Worm (Caenorhabditis elegans) whole organism, L2 larva: ENCODE measurements around the gene rbm-39.

Source experiments
- C34F6.9 ChIP-seq: fragments of 150-350 bp; optimal IDR thresholded peaks from 2 replicates; lab custom pipeline; 2014; ENCODE audit warnings: missing biosample characterization, missing genetic modification characterization
- R02D3.7 ChIP-seq: fragments of 150-350 bp; optimal IDR thresholded peaks from 2 replicates; lab custom pipeline; 2014; ENCODE audit warnings: missing biosample characterization, missing genetic modification characterization
- ZK546.5 ChIP-seq: sonication (generic microtip); optimal IDR thresholded peaks from 2 replicates; lab custom pipeline; 2017; ENCODE audit warnings: missing biosample characterization, missing genetic modification characterization
- aly-2 ChIP-seq: fragments of 150-350 bp; optimal IDR thresholded peaks from 2 replicates; lab custom pipeline; 2014; ENCODE audit warnings: missing biosample characterization, missing genetic modification characterization
- ama-1 ChIP-seq: fragments of 150-350 bp; optimal IDR thresholded peaks from 2 replicates; lab custom pipeline; 2018; ENCODE audit warnings: inconsistent platforms
- blmp-1 ChIP-seq: sonication (generic microtip); optimal IDR thresholded peaks from 2 replicates; lab custom pipeline; 2017; ENCODE audit warnings: missing genetic modification characterization, mild to moderate bottlenecking, missing compliant biosample characterization, antibody characterized with exemption, moderate library complexity; ENCODE audit not compliant: insufficient read depth
- ceh-16 ChIP-seq: fragments of 150-350 bp; optimal IDR thresholded peaks from 2 replicates; lab custom pipeline; 2014; ENCODE audit warnings: missing biosample characterization, missing genetic modification characterization
- ceh-82 ChIP-seq: fragments of 150-350 bp; optimal IDR thresholded peaks from 2 replicates; lab custom pipeline; 2014; ENCODE audit warnings: missing biosample characterization, missing genetic modification characterization
- crh-2 ChIP-seq: sonication (generic microtip); optimal IDR thresholded peaks from 2 replicates; lab custom pipeline; 2017; ENCODE audit warnings: missing biosample characterization, missing genetic modification characterization
- dmd-4 ChIP-seq: sonication (generic microtip); optimal IDR thresholded peaks from 2 replicates; lab custom pipeline; 2017; ENCODE audit warnings: missing biosample characterization, missing genetic modification characterization
- egl-27 ChIP-seq: sonication (generic microtip); optimal IDR thresholded peaks from 3 replicates; lab custom pipeline; 2017; ENCODE audit warnings: missing biosample characterization, missing genetic modification reagents, missing genetic modification characterization
- elt-1 ChIP-seq: fragments of 150-350 bp; optimal IDR thresholded peaks from 2 replicates; lab custom pipeline; 2014; ENCODE audit warnings: missing biosample characterization, missing genetic modification characterization
- elt-3 ChIP-seq: sonication (generic microtip); optimal IDR thresholded peaks from 2 replicates; lab custom pipeline; 2017; ENCODE audit warnings: missing biosample characterization, missing genetic modification characterization
- fos-1 ChIP-seq: fragments of 150-350 bp; optimal IDR thresholded peaks from 2 replicates; lab custom pipeline; 2014; ENCODE audit warnings: missing biosample characterization, missing genetic modification characterization
- gmeb-1 ChIP-seq: fragments of 150-350 bp; optimal IDR thresholded peaks from 2 replicates; lab custom pipeline; 2014; ENCODE audit warnings: missing biosample characterization, missing genetic modification characterization
- lin-11 ChIP-seq: fragments of 150-350 bp; sonication (generic microtip); optimal IDR thresholded peaks from 2 replicates; lab custom pipeline; 2014; ENCODE audit warnings: missing biosample characterization, missing genetic modification characterization, inconsistent platforms, mixed read lengths
- mab-5 ChIP-seq: fragments of 150-350 bp; optimal IDR thresholded peaks from 2 replicates; lab custom pipeline; 2014; ENCODE audit warnings: missing biosample characterization, missing genetic modification characterization
- mbf-1 ChIP-seq: sonication (generic microtip); optimal IDR thresholded peaks from 2 replicates; lab custom pipeline; 2017; ENCODE audit warnings: missing biosample characterization, missing genetic modification characterization
- nhr-10 ChIP-seq: sonication (generic microtip); optimal IDR thresholded peaks from 2 replicates; lab custom pipeline; 2017; ENCODE audit warnings: missing biosample characterization, missing genetic modification characterization
- nhr-11 ChIP-seq: fragments of 150-350 bp; optimal IDR thresholded peaks from 2 replicates; lab custom pipeline; 2014; ENCODE audit warnings: missing biosample characterization, missing genetic modification characterization
- nhr-129 ChIP-seq: fragments of 150-350 bp; optimal IDR thresholded peaks from 2 replicates; lab custom pipeline; 2014; ENCODE audit warnings: missing biosample characterization, missing genetic modification characterization
- nhr-21 ChIP-seq: fragments of 150-350 bp; optimal IDR thresholded peaks from 2 replicates; lab custom pipeline; 2014; ENCODE audit warnings: missing biosample characterization, missing genetic modification characterization
- nhr-237 ChIP-seq: fragments of 150-350 bp; optimal IDR thresholded peaks from 2 replicates; lab custom pipeline; 2014; ENCODE audit warnings: missing biosample characterization, missing genetic modification characterization
- nhr-25 ChIP-seq: fragments of 150-350 bp; sonication (generic microtip); optimal IDR thresholded peaks from 3 replicates; lab custom pipeline; 2014; ENCODE audit warnings: missing biosample characterization, missing genetic modification characterization
- nhr-6 ChIP-seq: fragments of 150-350 bp; optimal IDR thresholded peaks from 2 replicates; lab custom pipeline; 2014; ENCODE audit warnings: missing biosample characterization, missing genetic modification characterization
- nhr-77 ChIP-seq: fragments of 150-350 bp; optimal IDR thresholded peaks from 2 replicates; lab custom pipeline; 2014; ENCODE audit warnings: missing biosample characterization, missing genetic modification characterization
- sem-4 ChIP-seq: fragments of 150-350 bp; optimal IDR thresholded peaks from 2 replicates; lab custom pipeline; 2014; ENCODE audit warnings: missing biosample characterization, missing genetic modification reagents, missing genetic modification characterization
- skn-1 ChIP-seq: sonication (generic microtip); optimal IDR thresholded peaks from 2 replicates; lab custom pipeline; 2017; ENCODE audit warnings: missing biosample characterization, missing genetic modification characterization
- snpc-4 ChIP-seq: fragments of 150-350 bp; optimal IDR thresholded peaks from 2 replicates; lab custom pipeline; 2014; ENCODE audit warnings: missing biosample characterization, missing genetic modification characterization
- unc-39 ChIP-seq: fragments of 150-350 bp; optimal IDR thresholded peaks from 2 replicates; lab custom pipeline; 2014; ENCODE audit warnings: missing biosample characterization, missing genetic modification characterization
- unc-55 ChIP-seq: fragments of 150-350 bp; sonication (generic microtip); optimal IDR thresholded peaks from 3 replicates; lab custom pipeline; 2014; ENCODE audit warnings: missing biosample characterization, missing genetic modification reagents, missing genetic modification characterization
- zag-1 ChIP-seq: fragments of 150-350 bp; optimal IDR thresholded peaks from 2 replicates; lab custom pipeline; 2014; ENCODE audit warnings: missing biosample characterization, missing genetic modification characterization
- ztf-1 ChIP-seq: fragments of 200-800 bp; sonication (Bioruptor generic); conservative IDR thresholded peaks from 2 replicates; pipeline ENCODE4 v1.3.6; 2022; ENCODE audit warnings: missing genetic modification characterization, missing compliant biosample characterization
- ztf-11 ChIP-seq: sonication (generic microtip); optimal IDR thresholded peaks from 2 replicates; lab custom pipeline; 2017; ENCODE audit warnings: missing biosample characterization, missing genetic modification characterization

Gene rbm-39

ce11 chrIV:998914-999313, 13.5 kb upstream of the rbm-39 start, which contains the start of gene Y55F3AM.5:
Gene Y55F3AM.5, plus strand, starts transcription at chrIV:999214.
- TF ChIP-seq ztf-1 (GFP tag; lab: Robert Waterston, UW), result no peak
- TF ChIP-seq egl-27 (tag; lab: Kevin White, UChicago), result no peak
- no peak for TF ChIP-seq R02D3.7
- TF ChIP-seq ztf-11 (tag; lab: Kevin White, UChicago), result no peak
- no peak for TF ChIP-seq skn-1 (tag; lab: Kevin White, UChicago)
- no peak for TF ChIP-seq nhr-21 (tag; lab: Kevin White, UChicago)
- TF ChIP-seq ceh-82 (tag; lab: Kevin White, UChicago), result no peak
- no peak for TF ChIP-seq lin-11 (tag; lab: Kevin White, UChicago)
- no peak for TF ChIP-seq fos-1 (tag; lab: Kevin White, UChicago)
- no peak for TF ChIP-seq elt-3 (tag; lab: Kevin White, UChicago)
- no peak for TF ChIP-seq gmeb-1 (tag; lab: Kevin White, UChicago)

ce11 chrIV:999675-1000074, 12.7 kb upstream of the rbm-39 start:
- TF ChIP-seq zag-1 (tag; lab: Kevin White, UChicago) (no peak), ceh-82 (tag; lab: Kevin White, UChicago) (no peak), ztf-11 (tag; lab: Kevin White, UChicago) (no peak), skn-1 (tag; lab: Kevin White, UChicago) (no peak), aly-2 (no peak), R02D3.7 (no peak), ZK546.5 (no peak), C34F6.9 (no peak), nhr-10 (tag; lab: Kevin White, UChicago) (no peak), ceh-16 (tag; lab: Kevin White, UChicago) (no peak), ama-1 (lab: Kevin White, UChicago) (no peak), nhr-11 (tag; lab: Kevin White, UChicago) (no peak), lin-11 (tag; lab: Kevin White, UChicago) (no peak)

- TF ChIP-seq skn-1 (tag; lab: Kevin White, UChicago) (no peak), gmeb-1 (tag; lab: Kevin White, UChicago) (no peak), ceh-82 (tag; lab: Kevin White, UChicago) (no peak), mab-5 (tag; lab: Kevin White, UChicago) (no peak), ZK546.5 (no peak), blmp-1 (no peak), aly-2 (no peak), nhr-10 (tag; lab: Kevin White, UChicago) (no peak), unc-55 (no peak), nhr-6 (no peak), ceh-16 (tag; lab: Kevin White, UChicago) (no peak), nhr-77 (tag; lab: Kevin White, UChicago) (no peak), snpc-4 (tag; lab: Kevin White, UChicago) (no peak)
- TF ChIP-seq, all 48 proteins: peak for 0
Measured at ce11 chrIV:1000441-1000840, 12.0 kb upstream of the rbm-39 start.

- TF ChIP-seq nhr-11 (tag; lab: Kevin White, UChicago) (no peak), ztf-11 (tag; lab: Kevin White, UChicago) (no peak), C34F6.9 (no peak), R02D3.7 (no peak), nhr-129 (tag; lab: Kevin White, UChicago) (no peak), unc-39 (tag; lab: Kevin White, UChicago) (no peak), elt-1 (tag; lab: Kevin White, UChicago) (no peak), crh-2 (no peak), dmd-4 (tag; lab: Kevin White, UChicago) (no peak), ztf-1 (GFP tag; lab: Robert Waterston, UW) (no peak), nhr-237 (tag; lab: Kevin White, UChicago) (no peak), nhr-25 (tag; lab: Kevin White, UChicago) (no peak)
Measured at ce11 chrIV:1005761-1006160, 6.7 kb upstream of the rbm-39 start, which contains the start of gene immp-2. Gene immp-2, minus strand, starts transcription at chrIV:1005861.

- no peak for TF ChIP-seq ztf-11 (tag; lab: Kevin White, UChicago)
- TF ChIP-seq elt-1 (tag; lab: Kevin White, UChicago), result no peak
- no peak for TF ChIP-seq mbf-1 (tag; lab: Kevin White, UChicago)
- TF ChIP-seq nhr-21 (tag; lab: Kevin White, UChicago), result no peak
- no peak for TF ChIP-seq snpc-4 (tag; lab: Kevin White, UChicago)
- no peak for TF ChIP-seq egl-27 (tag; lab: Kevin White, UChicago)
- TF ChIP-seq ZK546.5, result no peak
- TF ChIP-seq unc-39 (tag; lab: Kevin White, UChicago), result no peak
- TF ChIP-seq aly-2, result no peak
- TF ChIP-seq gmeb-1 (tag; lab: Kevin White, UChicago), result no peak
- no peak for TF ChIP-seq sem-4 (tag; lab: Kevin White, UChicago)
Measured at ce11 chrIV:1006662-1007061, 5.8 kb upstream of the rbm-39 start.
